Worm (Caenorhabditis elegans) whole organism, L1 larva: ENCODE data around the gene lelo-1.

Experiments used
- C16A3.4 ChIP-seq: fragments of 150-350 bp; optimal IDR thresholded peaks from 2 replicates; lab custom pipeline; 2014; ENCODE audit warnings: missing biosample characterization, missing genetic modification characterization
- F16B12.6 ChIP-seq: fragments of 150-350 bp; optimal IDR thresholded peaks from 2 replicates; lab custom pipeline; 2014; ENCODE audit warnings: missing biosample characterization, missing genetic modification characterization
- Y116A8C.19 ChIP-seq: sonication (generic microtip); optimal IDR thresholded peaks from 2 replicates; lab custom pipeline; 2016; ENCODE audit warnings: missing compliant biosample characterization, missing genetic modification characterization, borderline replicate concordance
- aha-1 ChIP-seq: fragments of 150-350 bp; optimal IDR thresholded peaks from 2 replicates; lab custom pipeline; 2014; ENCODE audit warnings: missing biosample characterization, missing genetic modification characterization
- alr-1 ChIP-seq: fragments of 200-800 bp; sonication (Bioruptor generic); optimal IDR thresholded peaks from 2 replicates; lab custom pipeline; 2018; ENCODE audit warnings: borderline replicate concordance, mild to moderate bottlenecking, missing genetic modification characterization, missing compliant biosample characterization
- ama-1 ChIP-seq: fragments of 150-350 bp; optimal IDR thresholded peaks from 2 replicates; lab custom pipeline; 2014
- ceh-63 ChIP-seq: fragments of 200-800 bp; sonication (Bioruptor generic); optimal IDR thresholded peaks from 2 replicates; lab custom pipeline; 2018; ENCODE audit warnings: mild to moderate bottlenecking, missing genetic modification characterization, missing compliant biosample characterization
- ceh-8 ChIP-seq: fragments of 200-800 bp; sonication (Bioruptor generic); optimal IDR thresholded peaks from 2 replicates; lab custom pipeline; 2018; ENCODE audit warnings: mild to moderate bottlenecking, missing genetic modification characterization, moderate library complexity, missing compliant biosample characterization
- ceh-88 ChIP-seq: fragments of 200-800 bp; sonication (Bioruptor generic); IDR thresholded peaks from 2 replicates; pipeline ENCODE4 v1.3.6; 2022; ENCODE audit warnings: missing genetic modification characterization, missing compliant biosample characterization
- ceh-90 ChIP-seq: sonication (generic microtip); optimal IDR thresholded peaks from 2 replicates; lab custom pipeline; 2016; ENCODE audit warnings: missing genetic modification characterization, missing compliant biosample characterization
- dpl-1 ChIP-seq, 3 experiments: fragments of 150-350 bp in 2 of 3; sonication (generic microtip) in 1 of 3; optimal IDR thresholded peaks; 2 replicates each; lab custom pipeline; 2014 to 2017; ENCODE audit warnings: missing biosample characterization in 3 of 3, missing genetic modification characterization in 3 of 3, missing genetic modification reagents in 3 of 3
- efl-3 ChIP-seq: fragments of 200-800 bp; sonication (Bioruptor generic); optimal IDR thresholded peaks from 2 replicates; lab custom pipeline; 2018; ENCODE audit warnings: mild to moderate bottlenecking, missing genetic modification characterization, missing compliant biosample characterization
- elt-2 ChIP-seq: sonication (generic microtip); optimal IDR thresholded peaks from 2 replicates; lab custom pipeline; 2016; ENCODE audit warnings: missing genetic modification characterization, mild to moderate bottlenecking, inconsistent platforms, missing compliant biosample characterization, missing genetic modification reagents
- elt-3 ChIP-seq, 6 experiments: fragments of 150-350 bp in 1 of 6; sonication (generic microtip); optimal IDR thresholded peaks; 2 replicates each; lab custom pipeline; 2017 to 2018; ENCODE audit warnings: missing biosample characterization in 6 of 6, missing genetic modification characterization in 6 of 6, inconsistent platforms in 1 of 6
- hlh-4 ChIP-seq: sonication (generic microtip); optimal IDR thresholded peaks from 2 replicates; lab custom pipeline; 2016; ENCODE audit warnings: mild to moderate bottlenecking, missing genetic modification characterization, missing compliant biosample characterization
- isw-1 ChIP-seq: fragments of 200-800 bp; sonication (Bioruptor generic); IDR thresholded peaks from 2 replicates; pipeline ENCODE4 v1.3.6; 2022; ENCODE audit warnings: missing genetic modification characterization, missing compliant biosample characterization
- jun-1 ChIP-seq: fragments of 150-350 bp; optimal IDR thresholded peaks from 2 replicates; lab custom pipeline; 2014; ENCODE audit warnings: missing biosample characterization, missing genetic modification reagents, missing genetic modification characterization
- lin-14 ChIP-seq: fragments of 200-800 bp; sonication (Bioruptor generic); optimal IDR thresholded peaks from 2 replicates; lab custom pipeline; 2018; ENCODE audit warnings: mild to moderate bottlenecking, missing genetic modification characterization, moderate library complexity, missing compliant biosample characterization
- lin-35 ChIP-seq, 2 experiments: fragments of 150-350 bp; optimal IDR thresholded peaks; 2 replicates each; lab custom pipeline; 2014; ENCODE audit warnings: missing biosample characterization in 2 of 2, missing genetic modification characterization in 2 of 2, missing genetic modification reagents in 2 of 2
- lir-3 ChIP-seq: sonication (generic microtip); optimal IDR thresholded peaks from 2 replicates; lab custom pipeline; 2016; ENCODE audit warnings: mild to moderate bottlenecking, missing genetic modification characterization, moderate library complexity, missing compliant biosample characterization; ENCODE audit not compliant: poor library complexity
- lsy-2 ChIP-seq, 2 experiments: fragments of 150-350 bp; optimal IDR thresholded peaks; 2 replicates each; lab custom pipeline; 2014; ENCODE audit warnings: missing biosample characterization in 2 of 2, missing genetic modification characterization in 2 of 2
- mab-9 ChIP-seq: fragments of 200-800 bp; sonication (Bioruptor generic); IDR thresholded peaks from 2 replicates; pipeline ENCODE4 v1.3.6; 2022; ENCODE audit warnings: missing genetic modification reagents, missing genetic modification characterization, missing compliant biosample characterization
- mdl-1 ChIP-seq, 2 experiments: fragments of 150-350 bp; optimal IDR thresholded peaks; 2 replicates each; lab custom pipeline; 2014 to 2017; ENCODE audit warnings: missing biosample characterization in 2 of 2, missing genetic modification characterization in 2 of 2, inconsistent platforms in 1 of 2
- mep-1 ChIP-seq: fragments of 150-350 bp; optimal IDR thresholded peaks from 2 replicates; lab custom pipeline; 2014; ENCODE audit warnings: missing biosample characterization, missing genetic modification characterization
- nhr-11 ChIP-seq: fragments of 150-350 bp; optimal IDR thresholded peaks from 2 replicates; lab custom pipeline; 2014; ENCODE audit warnings: missing biosample characterization, missing genetic modification characterization
- nhr-12 ChIP-seq: sonication (generic microtip); optimal IDR thresholded peaks from 2 replicates; lab custom pipeline; 2017; ENCODE audit warnings: missing biosample characterization, missing genetic modification characterization
- nhr-20 ChIP-seq: sonication (generic microtip); optimal IDR thresholded peaks from 2 replicates; lab custom pipeline; 2016; ENCODE audit warnings: mild to moderate bottlenecking, missing genetic modification characterization, missing compliant biosample characterization
- nhr-28 ChIP-seq: fragments of 150-350 bp; optimal IDR thresholded peaks from 2 replicates; lab custom pipeline; 2014; ENCODE audit warnings: missing biosample characterization, missing genetic modification characterization
- nhr-47 ChIP-seq: sonication (generic microtip); optimal IDR thresholded peaks from 2 replicates; lab custom pipeline; 2016; ENCODE audit warnings: mild to moderate bottlenecking, missing genetic modification characterization, moderate library complexity, missing compliant biosample characterization
- nhr-71 ChIP-seq: sonication (generic microtip); optimal IDR thresholded peaks from 2 replicates; lab custom pipeline; 2016; ENCODE audit warnings: mild to moderate bottlenecking, missing genetic modification characterization, moderate library complexity, missing compliant biosample characterization
- nhr-77 ChIP-seq: fragments of 150-350 bp; optimal IDR thresholded peaks from 2 replicates; lab custom pipeline; 2014; ENCODE audit warnings: missing biosample characterization, missing genetic modification characterization
- nhr-84 ChIP-seq: sonication (generic microtip); optimal IDR thresholded peaks from 2 replicates; lab custom pipeline; 2017; ENCODE audit warnings: missing biosample characterization, missing genetic modification characterization
- nhr-85 ChIP-seq: sonication (generic microtip); peaks from one replicate; lab custom pipeline; 2016; ENCODE audit warnings: missing genetic modification characterization, inconsistent platforms, missing compliant biosample characterization
- nhr-90 ChIP-seq: sonication (generic microtip); optimal IDR thresholded peaks from 2 replicates; lab custom pipeline; 2016; ENCODE audit warnings: mild to moderate bottlenecking, missing genetic modification characterization, missing compliant biosample characterization; ENCODE audit not compliant: poor library complexity
- pax-3 ChIP-seq: fragments of 200-800 bp; sonication (Bioruptor generic); optimal IDR thresholded peaks from 2 replicates; lab custom pipeline; 2018; ENCODE audit warnings: mild to moderate bottlenecking, missing genetic modification characterization, moderate library complexity, missing compliant biosample characterization
- pqm-1 ChIP-seq: sonication (generic microtip); optimal IDR thresholded peaks from 3 replicates; lab custom pipeline; 2017; ENCODE audit warnings: missing biosample characterization, missing genetic modification characterization
- rnt-1 ChIP-seq: sonication (generic microtip); optimal IDR thresholded peaks from 2 replicates; lab custom pipeline; 2016; ENCODE audit warnings: mild to moderate bottlenecking, missing genetic modification characterization, moderate library complexity, missing compliant biosample characterization
- skn-1 ChIP-seq: fragments of 150-350 bp; optimal IDR thresholded peaks from 2 replicates; lab custom pipeline; 2014; ENCODE audit warnings: missing biosample characterization, missing genetic modification characterization
- snpc-4 ChIP-seq: fragments of 150-350 bp; optimal IDR thresholded peaks from 2 replicates; lab custom pipeline; 2014; ENCODE audit warnings: missing biosample characterization, missing genetic modification characterization
- snu-23 ChIP-seq: sonication (generic microtip); optimal IDR thresholded peaks from 2 replicates; lab custom pipeline; 2016; ENCODE audit warnings: missing genetic modification characterization, missing compliant biosample characterization
- sup-37 ChIP-seq: fragments of 200-800 bp; sonication (Bioruptor generic); optimal IDR thresholded peaks from 2 replicates; lab custom pipeline; 2018; ENCODE audit warnings: mild to moderate bottlenecking, missing genetic modification characterization, missing compliant biosample characterization
- swsn-7 ChIP-seq: sonication (generic microtip); optimal IDR thresholded peaks from 2 replicates; lab custom pipeline; 2016; ENCODE audit warnings: missing genetic modification characterization, missing compliant biosample characterization
- tlp-1 ChIP-seq: fragments of 150-350 bp; optimal IDR thresholded peaks from 2 replicates; lab custom pipeline; 2014; ENCODE audit warnings: missing biosample characterization, missing genetic modification characterization
- unc-130 ChIP-seq: fragments of 150-350 bp; optimal IDR thresholded peaks from 2 replicates; lab custom pipeline; 2017; ENCODE audit warnings: missing biosample characterization, missing genetic modification characterization, inconsistent platforms
- unc-30 ChIP-seq: sonication (generic microtip); optimal IDR thresholded peaks from 2 replicates; lab custom pipeline; 2017; ENCODE audit warnings: missing biosample characterization, missing genetic modification characterization
- unc-86 ChIP-seq: sonication (generic microtip); optimal IDR thresholded peaks from 2 replicates; lab custom pipeline; 2016; ENCODE audit warnings: missing genetic modification characterization, missing compliant biosample characterization
- vab-15 ChIP-seq: sonication (generic microtip); optimal IDR thresholded peaks from 2 replicates; lab custom pipeline; 2017; ENCODE audit warnings: missing genotype, mild to moderate bottlenecking, missing genetic modification characterization, missing compliant biosample characterization
- xbp-1 ChIP-seq: sonication (generic microtip); optimal IDR thresholded peaks from 2 replicates; lab custom pipeline; 2016; ENCODE audit warnings: missing genetic modification characterization, missing compliant biosample characterization
- zip-4 ChIP-seq: fragments of 200-800 bp; sonication (Bioruptor generic); optimal IDR thresholded peaks from 2 replicates; lab custom pipeline; 2018; ENCODE audit warnings: mild to moderate bottlenecking, missing genetic modification characterization, moderate library complexity, missing compliant biosample characterization
- ztf-11 ChIP-seq, 2 experiments: sonication (generic microtip); optimal IDR thresholded peaks; 2 replicates each; lab custom pipeline; 2016 to 2017; ENCODE audit warnings: missing genetic modification characterization in 2 of 2, missing biosample characterization in 1 of 2, missing compliant biosample characterization in 1 of 2

Gene lelo-1

DNA sequence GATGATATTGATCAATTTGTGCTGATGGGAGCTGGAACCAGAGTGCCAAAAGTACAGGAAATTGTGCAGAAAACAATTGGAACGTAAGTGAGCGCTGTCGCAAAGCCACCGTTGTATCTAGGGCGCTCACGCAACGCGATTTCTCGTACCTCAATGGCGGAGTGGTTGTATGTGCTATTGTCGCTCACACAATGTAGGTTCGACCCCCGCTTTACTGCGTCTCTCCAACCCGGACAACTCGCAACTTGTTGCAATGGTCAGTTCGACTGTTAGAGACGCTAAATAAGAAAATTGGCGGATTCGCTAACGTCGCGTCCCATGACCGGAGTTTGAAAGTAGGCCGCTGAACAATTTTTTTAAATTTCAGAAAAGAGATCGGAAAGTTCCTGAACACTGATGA is 2.3 kb downstream of the lelo-1 start (continued):
- no peak for TF ChIP-seq pqm-1
- no peak for TF ChIP-seq F16B12.6
- TF ChIP-seq lin-35 (GFP tag; optimal IDR thresholded peaks at IDR 0.05; lab: Kevin White, UChicago) = peak; percentile 42 to 83
- peak; percentile 8 to 60 for TF ChIP-seq lsy-2 (tag; optimal IDR thresholded peaks at IDR 0.05; lab: Kevin White, UChicago)
- peak; percentile 27 for TF ChIP-seq skn-1 (tag; lab: Kevin White, UChicago)
- peak; percentile 64 for TF ChIP-seq nhr-90 (tag; lab: Kevin White, UChicago)
- no peak for TF ChIP-seq Y116A8C.19 (tag; lab: Kevin White, UChicago)
- TF ChIP-seq vab-15 (tag; lab: Kevin White, UChicago) = no peak
- peak; percentile 18 for TF ChIP-seq unc-86 (tag; lab: Kevin White, UChicago)
- TF ChIP-seq xbp-1 (tag; lab: Kevin White, UChicago) = peak; percentile 20
- peak; percentile 58 for TF ChIP-seq swsn-7 (tag; lab: Kevin White, UChicago)
- peak; percentile 45 for TF ChIP-seq nhr-20
- TF ChIP-seq dpl-1 (GFP tag; optimal IDR thresholded peaks at IDR 0.05; lab: Kevin White, UChicago) = peak; percentile 54 to 68 (median 63)
- TF ChIP-seq nhr-28 (tag; lab: Kevin White, UChicago) = no peak
- TF ChIP-seq rnt-1 (tag; lab: Kevin White, UChicago) = peak; percentile 52
- peak; percentile 60 for TF ChIP-seq nhr-47 (tag; lab: Kevin White, UChicago)
- no peak for TF ChIP-seq hlh-4 (tag; lab: Kevin White, UChicago)
- TF ChIP-seq nhr-77 = peak; percentile 47
- peak in 1 of 6 experiments; percentile 10 for TF ChIP-seq elt-3 (tag; optimal IDR thresholded peaks at IDR 0.05; lab: Kevin White, UChicago)
- peak; percentile 78 for TF ChIP-seq C16A3.4 (tag; lab: Kevin White, UChicago)
- no peak for TF ChIP-seq alr-1 (tag; lab: Kevin White, UChicago)
- no peak for TF ChIP-seq mab-9 (GFP tag; lab: Robert Waterston, UW)
- TF ChIP-seq lir-3 (tag; lab: Kevin White, UChicago) = peak; percentile 40
- no peak for TF ChIP-seq unc-30
- TF ChIP-seq snu-23 = peak; percentile 64
- peak; percentile 80 for TF ChIP-seq nhr-85 (tag; lab: Kevin White, UChicago)
- TF ChIP-seq nhr-71 = peak; percentile 58
- TF ChIP-seq mdl-1 (tag; optimal IDR thresholded peaks at IDR 0.05; lab: Kevin White, UChicago) = peak in 1 of 2 experiments; percentile 49
- TF ChIP-seq unc-130 = peak; percentile 35
- no peak for TF ChIP-seq sup-37 (GFP tag; lab: Kevin White, UChicago)

DNA sequence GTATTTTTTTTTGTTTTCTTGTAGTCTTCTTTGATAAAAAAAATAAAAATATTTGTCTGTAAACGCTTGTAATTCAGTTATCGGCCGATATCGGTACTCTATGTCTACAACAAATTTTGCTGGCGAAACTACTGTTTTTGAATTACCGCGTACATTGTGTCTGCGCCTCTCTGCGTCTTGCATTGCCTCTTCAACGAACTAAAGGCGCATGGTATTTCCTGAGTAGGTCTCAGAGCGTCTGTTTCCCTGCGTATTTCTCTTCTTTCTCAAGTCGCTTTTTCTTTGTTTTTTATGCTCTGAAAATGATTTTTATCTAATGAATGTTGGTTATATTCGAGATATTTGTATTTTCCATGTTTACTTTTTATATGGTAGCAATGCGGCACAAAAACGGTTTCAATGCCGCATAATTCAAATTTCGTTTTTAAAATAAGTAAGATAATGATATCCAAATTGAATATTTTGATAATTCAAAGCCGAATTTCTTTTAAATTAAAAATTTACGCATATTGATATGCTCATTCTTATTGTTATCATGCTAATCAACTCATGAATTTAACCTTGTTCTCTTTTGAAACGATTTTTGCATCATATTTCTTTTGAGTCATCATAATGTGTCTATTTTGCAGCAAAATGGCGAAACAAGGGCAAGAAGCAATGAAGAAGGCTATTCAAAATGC is 4.8 kb downstream of the lelo-1 start, which contains the start of gene phb-2:
Gene phb-2 (plus strand): TSS at position 630 of the 680 bp plus-strand sequence.
- no peak for TF ChIP-seq elt-2 (tag; lab: Kevin White, UChicago)
- TF ChIP-seq pax-3 = no peak
- no peak for TF ChIP-seq nhr-12 (tag; lab: Kevin White, UChicago)
- no peak for TF ChIP-seq ceh-63 (GFP tag; lab: Kevin White, UChicago)
- TF ChIP-seq elt-3 (tag; optimal IDR thresholded peaks at IDR 0.05; lab: Kevin White, UChicago) = peak in 2 of 6 experiments; percentile 59 to 73
- no peak for TF ChIP-seq sup-37 (GFP tag; lab: Kevin White, UChicago)
- peak; percentile 63 for TF ChIP-seq unc-86 (tag; lab: Kevin White, UChicago)
- no peak for TF ChIP-seq zip-4 (GFP tag; lab: Kevin White, UChicago)
- TF ChIP-seq ama-1 (lab: Kevin White, UChicago) = peak; percentile 6
- no peak for TF ChIP-seq Y116A8C.19 (tag; lab: Kevin White, UChicago)
- no peak for TF ChIP-seq aha-1 (tag; lab: Kevin White, UChicago)
- peak; percentile 73 for TF ChIP-seq lin-14 (GFP tag; lab: Kevin White, UChicago)
- TF ChIP-seq ztf-11 (tag; optimal IDR thresholded peaks at IDR 0.05; lab: Kevin White, UChicago) = no peak
- TF ChIP-seq nhr-77 = peak; percentile 43
- TF ChIP-seq nhr-11 = peak; percentile 46
- TF ChIP-seq snpc-4 (tag; lab: Kevin White, UChicago) = peak; percentile 54
- TF ChIP-seq nhr-84 (tag; lab: Kevin White, UChicago) = no peak
- peak; percentile 70 for TF ChIP-seq swsn-7 (tag; lab: Kevin White, UChicago)
- TF ChIP-seq efl-3 (GFP tag; lab: Kevin White, UChicago) = no peak
- TF ChIP-seq ceh-8 = no peak
- TF ChIP-seq tlp-1 = no peak
- peak; percentile 85 for TF ChIP-seq isw-1 (GFP tag; lab: Robert Waterston, UW)
- TF ChIP-seq ceh-88 (GFP tag; lab: Robert Waterston, UW) = 0 out of 2 replicates have a peak, but pooled peaks have one; percentile 46
- no peak for TF ChIP-seq nhr-28 (tag; lab: Kevin White, UChicago)
- peak; percentile 84 for TF ChIP-seq mep-1 (tag; lab: Kevin White, UChicago)
- TF ChIP-seq ceh-90 = no peak
- TF ChIP-seq jun-1 (tag; lab: Kevin White, UChicago) = peak; percentile 68
